Fruit fly (Drosophila melanogaster): ENCODE measurements around the gene daw.

daw gene

dm6 chr2L:2765659-2766373 lies 39.2 kb upstream of the daw start, which contains the start of the genes Snx21 and aph-1 (continued):
- TF ChIP-seq bbx (GFP tag; IDR thresholded peaks at IDR 0.05; ENCODE audit: partially characterized antibody) (no peak), Scr (GFP tag; IDR thresholded peaks at IDR 0.05; ENCODE audit: partially characterized antibody) (peak; percentile 33; the same call in 1 of the 2 replicates), CG9797 (GFP tag; optimal IDR thresholded peaks at IDR 0.05) (peak; percentile 13), CG9727 (GFP tag; optimal IDR thresholded peaks at IDR 0.05) (peak; percentile 92), Mes4 (GFP tag; optimal IDR thresholded peaks at IDR 0.05) (peak; percentile 77), CG31441 (GFP tag; IDR thresholded peaks at IDR 0.05) (peak; percentile 94), CG15479 (GFP tag; optimal IDR thresholded peaks at IDR 0.05) (no peak), rib (GFP tag; IDR thresholded peaks at IDR 0.05) (peak; percentile 69), Nf-YA (GFP tag; IDR thresholded peaks at IDR 0.05) (peak; percentile 48), Kr (GFP tag; optimal IDR thresholded peaks at IDR 0.05) (no peak), CG15514 (GFP tag; optimal IDR thresholded peaks at IDR 0.05) (peak; percentile 84), stc (GFP tag; IDR thresholded peaks at IDR 0.05) (peak; percentile 89), CG12659 (GFP tag; optimal IDR thresholded peaks at IDR 0.05) (peak; percentile 95), grn (GFP tag; optimal IDR thresholded peaks at IDR 0.05) (peak; percentile 25), CG30403 (GFP tag; optimal IDR thresholded peaks at IDR 0.05) (peak; percentile 95), usp (GFP tag; optimal IDR thresholded peaks at IDR 0.05) (no peak), C15 (GFP tag; IDR thresholded peaks at IDR 0.05) (peak; percentile 62; the same call in 2 of the 3 replicates), Med (GFP tag) (peak; percentile 97), CG17385 (GFP tag; optimal IDR thresholded peaks at IDR 0.05) (peak; percentile 91), Gug (GFP tag; IDR thresholded peaks at IDR 0.05) (peak; percentile 94), bab2 (GFP tag; optimal IDR thresholded peaks at IDR 0.05) (peak; percentile 89), row (GFP tag; IDR thresholded peaks at IDR 0.05) (peak; percentile 100), NC2α (GFP tag; optimal IDR thresholded peaks at IDR 0.05) (peak; percentile 79), HLH54F (GFP tag; optimal IDR thresholded peaks at IDR 0.05) (peak; percentile 93), twi (tag; optimal IDR thresholded peaks at IDR 0.05) (peak; percentile 86), bcd (GFP tag; optimal IDR thresholded peaks at IDR 0.05) (peak; percentile 91), CG4707 (GFP tag; optimal IDR thresholded peaks at IDR 0.05) (peak; percentile 51), Sry-β (GFP tag; optimal IDR thresholded peaks at IDR 0.05) (peak; percentile 38), Nf-YC (tag; optimal IDR thresholded peaks at IDR 0.05) (peak; percentile 87), CG10543 (GFP tag; optimal IDR thresholded peaks at IDR 0.05) (peak; percentile 95), CG6813 (GFP tag; optimal IDR thresholded peaks at IDR 0.05) (peak; percentile 84), Ets97D (GFP tag; optimal IDR thresholded peaks at IDR 0.05) (peak; percentile 77), Mrtf (GFP tag; IDR thresholded peaks at IDR 0.05) (peak; percentile 77), gcm2 (GFP tag; optimal IDR thresholded peaks at IDR 0.05) (peak; percentile 32), ranshi (GFP tag; IDR thresholded peaks at IDR 0.05) (peak; percentile 89), Hmr (GFP tag; optimal IDR thresholded peaks at IDR 0.05) (peak; percentile 95), nerfin-1 (tag; optimal IDR thresholded peaks at IDR 0.05) (peak; percentile 89), eyg (GFP tag; optimal IDR thresholded peaks at IDR 0.05) (peak; percentile 78), grau (tag; optimal IDR thresholded peaks at IDR 0.05) (peak; percentile 93), CG10366 (GFP tag; IDR thresholded peaks at IDR 0.05) (peak; percentile 85), CG8944 (GFP tag; optimal IDR thresholded peaks at IDR 0.05) (peak; percentile 91), CG17361 (GFP tag; IDR thresholded peaks at IDR 0.05) (peak; percentile 95), pzg (GFP tag; optimal IDR thresholded peaks at IDR 0.05) (peak; percentile 56), Adf1 (GFP tag; IDR thresholded peaks at IDR 0.05) (peak; percentile 74), peb (GFP tag; IDR thresholded peaks at IDR 0.05) (peak; percentile 81), Neu2 (GFP tag; optimal IDR thresholded peaks at IDR 0.05; ENCODE audit: borderline replicate concordance) (peak; percentile 71), CG16815 (GFP tag; optimal IDR thresholded peaks at IDR 0.05) (peak; percentile 90), prd (optimal IDR thresholded peaks at IDR 0.05) (no peak), prd (GFP tag; IDR thresholded peaks at IDR 0.05) (peak; percentile 93), CG2712 (tag; optimal IDR thresholded peaks at IDR 0.05) (peak; percentile 94)

Measured in whole organism, embryonic.